Fruit fly (Drosophila melanogaster) whole organism, embryonic: ENCODE data around the gene Ostgamma.

Experiments
- Atf3 ChIP-seq: fragments of 200-800 bp; sonication (Bioruptor generic); optimal IDR thresholded peaks from 3 replicates; lab custom pipeline; 2016; ENCODE audit warnings: missing biosample characterization, missing genetic modification characterization
- B-H2 ChIP-seq: fragments of 200-800 bp; sonication (Bioruptor generic); optimal IDR thresholded peaks from 2 replicates; lab custom pipeline; 2018; ENCODE audit warnings: missing biosample characterization, mild to moderate bottlenecking, missing genetic modification characterization
- CG10267 ChIP-seq: fragments of 200-800 bp; sonication (Bioruptor generic); optimal IDR thresholded peaks from 2 replicates; lab custom pipeline; 2018; ENCODE audit warnings: missing biosample characterization, mild to moderate bottlenecking, missing genetic modification characterization, moderate library complexity
- CG10654 ChIP-seq: fragments of 200-800 bp; sonication (Bioruptor generic); optimal IDR thresholded peaks from 2 replicates; lab custom pipeline; 2016; ENCODE audit warnings: missing biosample characterization, missing genetic modification characterization
- CG11504 ChIP-seq: fragments of 200-800 bp; sonication (Bioruptor generic); optimal IDR thresholded peaks from 3 replicates; lab custom pipeline; 2019; ENCODE audit warnings: missing biosample characterization, mild to moderate bottlenecking, missing genetic modification characterization, moderate library complexity
- CG14050 ChIP-seq: fragments of 200-800 bp; sonication (Bioruptor generic); IDR thresholded peaks from 3 replicates; pipeline ENCODE4 v1.3.6; 2022; ENCODE audit warnings: missing biosample characterization, missing genetic modification characterization
- CG15073 ChIP-seq: fragments of 200-800 bp; sonication (Bioruptor generic); optimal IDR thresholded peaks from 2 replicates; lab custom pipeline; 2016; ENCODE audit warnings: missing biosample characterization, missing genetic modification characterization
- CG15601 ChIP-seq: fragments of 200-800 bp; sonication (Bioruptor generic); optimal IDR thresholded peaks from 3 replicates; lab custom pipeline; 2019; ENCODE audit warnings: missing biosample characterization, mild to moderate bottlenecking, missing genetic modification characterization, moderate library complexity
- CG16815 ChIP-seq: fragments of 200-800 bp; sonication (Bioruptor generic); optimal IDR thresholded peaks from 3 replicates; lab custom pipeline; 2017; ENCODE audit warnings: missing biosample characterization, mild to moderate bottlenecking, missing genetic modification characterization
- CG16863 ChIP-seq: fragments of 200-800 bp; sonication (Bioruptor generic); optimal IDR thresholded peaks from 3 replicates; lab custom pipeline; 2016; ENCODE audit warnings: missing biosample characterization, missing genetic modification characterization
- CG18619 ChIP-seq: fragments of 200-800 bp; sonication (Bioruptor generic); optimal IDR thresholded peaks from 3 replicates; lab custom pipeline; 2017; ENCODE audit warnings: missing biosample characterization, mild to moderate bottlenecking, missing genetic modification characterization
- CG2129 ChIP-seq: fragments of 200-800 bp; sonication (Bioruptor generic); IDR thresholded peaks from 2 replicates; pipeline ENCODE4 v1.3.6; 2022; ENCODE audit warnings: missing biosample characterization, missing genetic modification characterization; ENCODE audit not compliant: partially characterized antibody
- CG3726 ChIP-seq: fragments of 200-800 bp; sonication (Bioruptor generic); IDR thresholded peaks from 3 replicates; pipeline ENCODE4, ENCODE4 v1.3.6; 2022; ENCODE audit warnings: missing biosample characterization, missing genetic modification characterization
- CG3847 ChIP-seq: fragments of 200-800 bp; sonication (Bioruptor generic); IDR thresholded peaks from 2 replicates; pipeline ENCODE4 v1.3.6; 2022; ENCODE audit warnings: missing biosample characterization, missing genetic modification characterization
- CG42726 ChIP-seq: fragments of 200-800 bp; sonication (Bioruptor generic); IDR thresholded peaks from 2 replicates; pipeline ENCODE4 v1.3.6; 2022; ENCODE audit warnings: missing biosample characterization, missing genetic modification characterization; ENCODE audit not compliant: partially characterized antibody
- CG7963 ChIP-seq: fragments of 200-800 bp; sonication (Bioruptor generic); IDR thresholded peaks from 3 replicates; pipeline ENCODE4 v1.3.6; 2022; ENCODE audit warnings: missing biosample characterization, missing genetic modification characterization; ENCODE audit not compliant: partially characterized antibody
- CG8089 ChIP-seq: fragments of 200-800 bp; sonication (Bioruptor generic); optimal IDR thresholded peaks from 3 replicates; lab custom pipeline; 2016; ENCODE audit warnings: missing biosample characterization, missing genetic modification characterization
- CkIIα-i1 ChIP-seq: fragments of 200-800 bp; sonication (Bioruptor generic); IDR thresholded peaks from 2 replicates; pipeline ENCODE4 v1.3.6; 2022; ENCODE audit warnings: missing biosample characterization, missing genetic modification characterization
- Dref ChIP-seq: fragments of 200-800 bp; sonication (Bioruptor generic); IDR thresholded peaks from 2 replicates; pipeline ENCODE4 v1.3.6; 2022; ENCODE audit warnings: missing biosample characterization, missing genetic modification characterization
- Drgx ChIP-seq: fragments of 200-800 bp; sonication (Bioruptor generic); IDR thresholded peaks from 2 replicates; pipeline ENCODE4 v1.3.6; 2022; ENCODE audit warnings: missing biosample characterization, missing genetic modification characterization
- H15 ChIP-seq: fragments of 200-800 bp; sonication (Bioruptor generic); IDR thresholded peaks from 3 replicates; pipeline ENCODE4 v1.3.6; 2022; ENCODE audit warnings: missing biosample characterization, missing genetic modification characterization
- H2.0 ChIP-seq: fragments of 200-800 bp; sonication (Bioruptor generic); IDR thresholded peaks from 2 replicates; pipeline ENCODE4 v1.3.6; 2022; ENCODE audit warnings: missing biosample characterization, missing genetic modification characterization
- Lhr ChIP-seq: fragments of 200-800 bp; sonication (Bioruptor generic); optimal IDR thresholded peaks from 3 replicates; lab custom pipeline; 2017; ENCODE audit warnings: mild to moderate bottlenecking, missing biosample characterization, missing genetic modification reagents, missing genetic modification characterization
- Lpt ChIP-seq: fragments of >200 bp; optimal IDR thresholded peaks from 2 replicates; lab custom pipeline; 2018; ENCODE audit warnings: missing biosample characterization, missing genetic modification characterization
- Neu2 ChIP-seq: fragments of 200-800 bp; sonication (Bioruptor generic); optimal IDR thresholded peaks from 3 replicates; lab custom pipeline; 2016; ENCODE audit warnings: missing biosample characterization, missing genetic modification characterization, borderline replicate concordance
- Oaz ChIP-seq: fragments of 200-800 bp; sonication (Bioruptor generic); IDR thresholded peaks from 2 replicates; pipeline ENCODE4 v1.3.6; 2022; ENCODE audit warnings: missing biosample characterization, missing genetic modification characterization
- Poxn ChIP-seq: fragments of 200-800 bp; sonication (Bioruptor generic); IDR thresholded peaks from 2 replicates; pipeline ENCODE4 v1.3.6; 2022; ENCODE audit warnings: missing biosample characterization, missing genetic modification characterization
- Rfx ChIP-seq: fragments of 200-800 bp; sonication (Bioruptor generic); IDR thresholded peaks from 2 replicates; pipeline ENCODE4 v1.3.6; 2022; ENCODE audit warnings: missing biosample characterization, missing genetic modification characterization
- Tbp ChIP-seq: fragments of >200 bp; optimal IDR thresholded peaks from 2 replicates; lab custom pipeline; 2018; ENCODE audit warnings: missing biosample characterization, missing genetic modification characterization
- Usf ChIP-seq: fragments of 200-800 bp; sonication (Bioruptor generic); optimal IDR thresholded peaks from 2 replicates; lab custom pipeline; 2017; ENCODE audit warnings: missing genotype, missing biosample characterization, missing genetic modification characterization
- YL-1 ChIP-seq: fragments of 200-800 bp; sonication (Bioruptor generic); optimal IDR thresholded peaks from 3 replicates; lab custom pipeline; 2017; ENCODE audit warnings: missing biosample characterization, mild to moderate bottlenecking, missing genetic modification characterization
- ab ChIP-seq: fragments of 200-800 bp; sonication (Bioruptor generic); optimal IDR thresholded peaks from 2 replicates; lab custom pipeline; 2016; ENCODE audit warnings: missing biosample characterization, missing genetic modification characterization
- chm ChIP-seq: fragments of 200-800 bp; sonication (Bioruptor generic); IDR thresholded peaks from 2 replicates; pipeline ENCODE4 v1.3.6; 2022; ENCODE audit warnings: missing biosample characterization, missing genetic modification characterization
- corto ChIP-seq: fragments of 200-800 bp; sonication (Bioruptor generic); optimal IDR thresholded peaks from 2 replicates; lab custom pipeline; 2016; ENCODE audit warnings: missing biosample characterization, mild to moderate bottlenecking, missing genetic modification characterization, moderate library complexity
- croc ChIP-seq: fragments of 200-800 bp; sonication (Bioruptor generic); conservative IDR thresholded peaks from 3 replicates; pipeline ENCODE4 v1.3.6; 2022; ENCODE audit warnings: missing biosample characterization, missing genetic modification characterization
- exex ChIP-seq: fragments of 200-800 bp; sonication (Bioruptor generic); optimal IDR thresholded peaks from 4 replicates; lab custom pipeline; 2018; ENCODE audit warnings: missing biosample characterization, mild to moderate bottlenecking, missing genetic modification characterization, moderate library complexity
- gfzf ChIP-seq: fragments of 200-800 bp; sonication (Bioruptor generic); optimal IDR thresholded peaks from 2 replicates; lab custom pipeline; 2016; ENCODE audit warnings: missing biosample characterization, mild to moderate bottlenecking, missing genetic modification characterization, moderate library complexity
- gsb ChIP-seq: fragments of 200-800 bp; sonication (Bioruptor generic); IDR thresholded peaks from 2 replicates; pipeline ENCODE4 v1.3.6; 2022; ENCODE audit warnings: missing biosample characterization, missing genetic modification characterization
- kah ChIP-seq: fragments of 200-800 bp; sonication (Bioruptor generic); optimal IDR thresholded peaks from 2 replicates; lab custom pipeline; 2018; ENCODE audit warnings: missing biosample characterization, mild to moderate bottlenecking, missing genetic modification characterization
- mirr ChIP-seq: fragments of 200-800 bp; sonication (Bioruptor generic); optimal IDR thresholded peaks from 3 replicates; lab custom pipeline; 2018; ENCODE audit warnings: missing biosample characterization, mild to moderate bottlenecking, missing genetic modification characterization
- nmo ChIP-seq: fragments of 200-800 bp; sonication (Bioruptor generic); optimal IDR thresholded peaks from 2 replicates; lab custom pipeline; 2018; ENCODE audit warnings: missing biosample characterization, mild to moderate bottlenecking, missing genetic modification characterization, moderate library complexity
- pan ChIP-seq, 4 experiments: fragments of >200 bp in 3 of 4; fragments of 200-800 bp in 1 of 4; sonication (Bioruptor generic) in 1 of 4; optimal IDR thresholded peaks in 3 of 4; IDR thresholded peaks in 1 of 4; 2 replicates each; pipeline versions ENCODE4 v1.3.6 to Lab custom; 2017 to 2022; ENCODE audit warnings: missing biosample characterization in 2 of 4, missing genetic modification characterization in 2 of 4, mixed read lengths in 1 of 4
- pzg ChIP-seq: fragments of 200-800 bp; sonication (Bioruptor generic); optimal IDR thresholded peaks from 3 replicates; lab custom pipeline; 2018; ENCODE audit warnings: missing biosample characterization, mild to moderate bottlenecking, missing genetic modification characterization, moderate library complexity
- run ChIP-seq: fragments of 200-800 bp; sonication (Bioruptor generic); optimal IDR thresholded peaks from 3 replicates; lab custom pipeline; 2018; ENCODE audit warnings: missing biosample characterization, mild to moderate bottlenecking, missing genetic modification characterization
- salm ChIP-seq: fragments of 200-800 bp; sonication (Bioruptor generic); optimal IDR thresholded peaks from 2 replicates; lab custom pipeline; 2018; ENCODE audit warnings: missing biosample characterization, mild to moderate bottlenecking, missing genetic modification characterization
- scrt ChIP-seq: fragments of 200-800 bp; sonication (Bioruptor generic); optimal IDR thresholded peaks from 2 replicates; lab custom pipeline; 2018; ENCODE audit warnings: missing biosample characterization, mild to moderate bottlenecking, missing genetic modification characterization, moderate library complexity
- sim ChIP-seq: fragments of 200-800 bp; sonication (Bioruptor generic); IDR thresholded peaks from 2 replicates; pipeline ENCODE4 v1.3.6; 2022; ENCODE audit warnings: missing biosample characterization, missing genetic modification characterization
- sisA ChIP-seq: fragments of 200-800 bp; sonication (Bioruptor generic); IDR thresholded peaks from 2 replicates; pipeline ENCODE4 v1.3.6; 2022; ENCODE audit warnings: missing biosample characterization, missing genetic modification characterization
- slou ChIP-seq: fragments of 200-800 bp; sonication (Bioruptor generic); optimal IDR thresholded peaks from 3 replicates; lab custom pipeline; 2016; ENCODE audit warnings: missing biosample characterization, missing genetic modification characterization
- sob ChIP-seq: fragments of 200-800 bp; sonication (Bioruptor generic); IDR thresholded peaks from 2 replicates; pipeline ENCODE4 v1.3.6; 2022; ENCODE audit warnings: missing biosample characterization, missing genetic modification characterization

Ostgamma gene

dm6 chr2L:8307817-8308551, at the start of gene Ostgamma, which contains the start of gene Mettl14 (continued):
- peak; percentile 48 for TF ChIP-seq pzg (GFP tag; lab: Kevin White, UChicago)
- TF ChIP-seq salm (tag; lab: Kevin White, UChicago): no peak
- TF ChIP-seq Lhr: no peak
- TF ChIP-seq gsb (GFP tag; lab: Robert Waterston, UW): no peak
- peak; percentile 82 for TF ChIP-seq YL-1 (GFP tag; lab: Kevin White, UChicago)
- no peak for TF ChIP-seq CG10654 (GFP tag; lab: Kevin White, UChicago)
- TF ChIP-seq CG2129 (GFP tag; lab: Robert Waterston, UW): peak; percentile 66
- TF ChIP-seq scrt (GFP tag; lab: Kevin White, UChicago): no peak
- peak; percentile 38 for TF ChIP-seq CG10267
- TF ChIP-seq CG3847: no peak
- no peak for TF ChIP-seq Lpt (GFP tag; lab: Kevin White, UChicago)
- no peak for TF ChIP-seq pan (optimal IDR thresholded peaks at IDR 0.05; lab: Kevin White, UChicago)
- no peak for TF ChIP-seq pan (GFP tag; optimal IDR thresholded peaks at IDR 0.05 in 1 of 2, IDR thresholded peaks at IDR 0.05 in 1 of 2)
- TF ChIP-seq H2.0: no peak
- TF ChIP-seq ab (GFP tag; lab: Kevin White, UChicago): no peak
- no peak for TF ChIP-seq Neu2 (GFP tag; lab: Kevin White, UChicago)
- no peak for TF ChIP-seq Oaz (GFP tag; lab: Robert Waterston, UW)
- no peak for TF ChIP-seq Poxn (GFP tag; lab: Robert Waterston, UW)
- TF ChIP-seq corto (GFP tag; lab: Kevin White, UChicago): no peak
- TF ChIP-seq B-H2 (GFP tag; lab: Kevin White, UChicago): no peak
- TF ChIP-seq sob (GFP tag; lab: Robert Waterston, UW): no peak
- TF ChIP-seq chm (GFP tag; lab: Robert Waterston, UW): no peak
- no peak for TF ChIP-seq slou (GFP tag; lab: Kevin White, UChicago)
- no peak for TF ChIP-seq CkIIα-i1
- peak; percentile 62 for TF ChIP-seq Dref (GFP tag; lab: Robert Waterston, UW)
- TF ChIP-seq mirr (GFP tag; lab: Kevin White, UChicago): no peak
- no peak for TF ChIP-seq croc (GFP tag; lab: Robert Waterston, UW)
- no peak for TF ChIP-seq run (tag; lab: Kevin White, UChicago)
- TF ChIP-seq CG3726 (GFP tag; lab: Robert Waterston, UW): no peak
- no peak for TF ChIP-seq Drgx
- TF ChIP-seq Rfx: no peak
- no peak for TF ChIP-seq CG8089
- no peak for TF ChIP-seq Atf3 (GFP tag; lab: Kevin White, UChicago)
- TF ChIP-seq H15 (GFP tag; lab: Robert Waterston, UW): no peak
- TF ChIP-seq exex (tag; lab: Kevin White, UChicago): no peak
- peak; percentile 42 for TF ChIP-seq CG15601
- no peak for TF ChIP-seq CG16815
- no peak for TF ChIP-seq CG14050 (GFP tag; lab: Robert Waterston, UW)
- no peak for TF ChIP-seq CG7963 (GFP tag; lab: Robert Waterston, UW)
- TF ChIP-seq CG18619: no peak
- no peak for TF ChIP-seq CG15073 (GFP tag; lab: Kevin White, UChicago)
- TF ChIP-seq sim (GFP tag; lab: Robert Waterston, UW): no peak
- no peak for TF ChIP-seq Tbp (GFP tag; lab: Kevin White, UChicago)
- peak; percentile 46 for TF ChIP-seq nmo
- TF ChIP-seq CG11504 (tag; lab: Kevin White, UChicago): no peak
- TF ChIP-seq gfzf: no peak
- no peak for TF ChIP-seq CG16863 (GFP tag; lab: Kevin White, UChicago)
- TF ChIP-seq Usf (GFP tag; lab: Kevin White, UChicago): no peak
- TF ChIP-seq kah: no peak
- TF ChIP-seq CG42726 (GFP tag; lab: Robert Waterston, UW): no peak
- no peak for TF ChIP-seq sisA
